Fruit fly (Drosophila melanogaster): Measurements from ENCODE around the gene r2d2.

- no peak for TF ChIP-seq CG32264 (GFP tag; optimal IDR thresholded peaks at IDR 0.05)
- no peak for TF ChIP-seq usp (GFP tag; optimal IDR thresholded peaks at IDR 0.05)
- no peak for TF ChIP-seq Myc (optimal IDR thresholded peaks at IDR 0.05)
These were observed 41.3 kb downstream of the r2d2 start for dm6 chr2L:7841244-7841643.

All from whole organism, wandering third instar larva.